Fruit fly (Drosophila melanogaster): Measurements from ENCODE around the gene Gs2.

dm6 chrX:11419212-11419611 lies 3.4 kb upstream of the Gs2 start:
- TF ChIP-seq Dll (optimal IDR thresholded peaks at IDR 0.05): no peak
- no peak for TF ChIP-seq pan (optimal IDR thresholded peaks at IDR 0.05)
- TF ChIP-seq usp (GFP tag; optimal IDR thresholded peaks at IDR 0.05): no peak
